Fruit fly (Drosophila melanogaster): ENCODE measurements around the gene Mst27D.

Gene Mst27D

dm6 chr2L:7039342-7039684 lies 21.3 kb downstream of the Mst27D start (continued):
- TF ChIP-seq CG15011 (GFP tag; optimal IDR thresholded peaks at IDR 0.05): peak; percentile 23
- TF ChIP-seq CG5953 (GFP tag; IDR thresholded peaks at IDR 0.05): no peak
- peak; percentile 43 for TF ChIP-seq Oli (tag; optimal IDR thresholded peaks at IDR 0.05)
- peak; percentile 54; the same call in 1 of the 2 replicates for TF ChIP-seq peb (GFP tag; IDR thresholded peaks at IDR 0.05)
- TF ChIP-seq CG6683 (GFP tag; optimal IDR thresholded peaks at IDR 0.05): no peak
- no peak; the same call in 1 of the 2 replicates for TF ChIP-seq Ravus (GFP tag; IDR thresholded peaks at IDR 0.05)
- peak; percentile 32 for TF ChIP-seq CG11723 (GFP tag; optimal IDR thresholded peaks at IDR 0.05)
- TF ChIP-seq trem (tag; optimal IDR thresholded peaks at IDR 0.05): peak; percentile 17
- TF ChIP-seq vfl (GFP tag; optimal IDR thresholded peaks at IDR 0.05): no peak
- TF ChIP-seq CG12219 (GFP tag; optimal IDR thresholded peaks at IDR 0.05): peak; percentile 39
- peak; percentile 63; the same call in 1 of the 2 replicates for TF ChIP-seq ara (GFP tag; IDR thresholded peaks at IDR 0.05)
- TF ChIP-seq klu (GFP tag; IDR thresholded peaks at IDR 0.05): no peak
- TF ChIP-seq Lhr (GFP tag; optimal IDR thresholded peaks at IDR 0.05): no peak
- TF ChIP-seq CG17829 (tag; optimal IDR thresholded peaks at IDR 0.05): peak; percentile 39
- no peak for TF ChIP-seq stwl (tag; optimal IDR thresholded peaks at IDR 0.05)
- peak; percentile 54 for TF ChIP-seq Med (GFP tag)
- no peak for TF ChIP-seq CG7271 (tag; optimal IDR thresholded peaks at IDR 0.05)
- no peak for TF ChIP-seq nau (GFP tag; optimal IDR thresholded peaks at IDR 0.05)
- TF ChIP-seq Xbp1 (GFP tag; optimal IDR thresholded peaks at IDR 0.05): peak; percentile 80
- TF ChIP-seq run (tag; optimal IDR thresholded peaks at IDR 0.05): peak; percentile 19
- no peak for TF ChIP-seq Mad (GFP tag; optimal IDR thresholded peaks at IDR 0.05)
- 0 out of 3 replicates have a peak, but pooled peaks have one; percentile 51 for TF ChIP-seq ase (GFP tag; IDR thresholded peaks at IDR 0.05)
- TF ChIP-seq gcm2 (GFP tag; optimal IDR thresholded peaks at IDR 0.05): peak; percentile 62
- no peak for TF ChIP-seq B-H2 (GFP tag; optimal IDR thresholded peaks at IDR 0.05)
- TF ChIP-seq tx (GFP tag; optimal IDR thresholded peaks at IDR 0.05): peak; percentile 44
- TF ChIP-seq Max (GFP tag; optimal IDR thresholded peaks at IDR 0.05): no peak
- no peak for TF ChIP-seq abd-A (tag; optimal IDR thresholded peaks at IDR 0.05)
- peak; percentile 41; the same call in 1 of the 3 replicates for TF ChIP-seq Mrtf (GFP tag; IDR thresholded peaks at IDR 0.05)
- TF ChIP-seq gsb-n (tag; optimal IDR thresholded peaks at IDR 0.05): peak; percentile 4
- TF ChIP-seq chif (GFP tag; optimal IDR thresholded peaks at IDR 0.05): peak; percentile 56 to 64
- TF ChIP-seq sima (GFP tag; optimal IDR thresholded peaks at IDR 0.05): no peak
- peak; percentile 68 for TF ChIP-seq CG2678 (tag; optimal IDR thresholded peaks at IDR 0.05)
- no peak for TF ChIP-seq CG18476 (GFP tag; optimal IDR thresholded peaks at IDR 0.05)
- TF ChIP-seq hbn (GFP tag; IDR thresholded peaks at IDR 0.05; ENCODE audit: partially characterized antibody): no peak
- TF ChIP-seq CG31224 (GFP tag; IDR thresholded peaks at IDR 0.05): no peak
- no peak for TF ChIP-seq inv (GFP tag; IDR thresholded peaks at IDR 0.05; ENCODE audit: partially characterized antibody)
- TF ChIP-seq CoRest (tag; optimal IDR thresholded peaks at IDR 0.05): peak; percentile 49
- peak; percentile 48 for TF ChIP-seq CG10209 (GFP tag; optimal IDR thresholded peaks at IDR 0.05)
- no peak for TF ChIP-seq Elba2 (GFP tag; optimal IDR thresholded peaks at IDR 0.05)
- peak; percentile 62 for TF ChIP-seq CG11247 (GFP tag; IDR thresholded peaks at IDR 0.05)
- TF ChIP-seq hkb (optimal IDR thresholded peaks at IDR 0.05): no peak
- TF ChIP-seq hkb (GFP tag; IDR thresholded peaks at IDR 0.05): peak; percentile 74
- peak; percentile 19 for TF ChIP-seq HHEX (GFP tag; optimal IDR thresholded peaks at IDR 0.05)
- no peak for TF ChIP-seq BEAF-32 (GFP tag; optimal IDR thresholded peaks at IDR 0.05)
- TF ChIP-seq Chrac-16 (GFP tag; optimal IDR thresholded peaks at IDR 0.05): peak; percentile 51
- peak; percentile 41 for TF ChIP-seq CG9437 (GFP tag; optimal IDR thresholded peaks at IDR 0.05)
- peak; percentile 53 for TF ChIP-seq CG2712 (tag; optimal IDR thresholded peaks at IDR 0.05)
- no peak for TF ChIP-seq CG15479 (GFP tag; optimal IDR thresholded peaks at IDR 0.05)
- peak; percentile 12 for TF ChIP-seq CG12769 (tag; optimal IDR thresholded peaks at IDR 0.05)
- no peak for TF ChIP-seq Stat92E (GFP tag; optimal IDR thresholded peaks at IDR 0.05)
- no peak for TF ChIP-seq C15 (GFP tag; IDR thresholded peaks at IDR 0.05)

Measured in whole organism, embryonic.